Fruit fly (Drosophila melanogaster) whole organism, embryonic: ENCODE data around the gene CG6048.

Source experiments
- Bdp1 ChIP-seq: fragments of 200-800 bp; sonication (Bioruptor generic); optimal IDR thresholded peaks from 3 replicates; lab custom pipeline; 2016; ENCODE audit warnings: missing biosample characterization, missing genetic modification characterization
- Blimp-1 ChIP-seq: fragments of 200-800 bp; sonication (Bioruptor generic); optimal IDR thresholded peaks from 3 replicates; lab custom pipeline; 2018; ENCODE audit warnings: missing biosample characterization, missing genetic modification characterization, mild to moderate bottlenecking, moderate library complexity, missing genetic modification reagents
- C15 ChIP-seq: fragments of 200-800 bp; sonication (Bioruptor generic); IDR thresholded peaks from 3 replicates; pipeline ENCODE4 v1.3.6; 2022; ENCODE audit warnings: missing biosample characterization, missing genetic modification characterization
- CG10959 ChIP-seq: fragments of 200-800 bp; sonication (Bioruptor generic); IDR thresholded peaks from 2 replicates; pipeline ENCODE4 v1.3.6; 2022; ENCODE audit warnings: missing biosample characterization, missing genetic modification characterization
- CG12219 ChIP-seq: fragments of 200-800 bp; sonication (Bioruptor generic); optimal IDR thresholded peaks from 3 replicates; lab custom pipeline; 2018; ENCODE audit warnings: missing biosample characterization, mild to moderate bottlenecking, missing genetic modification characterization
- CG12744 ChIP-seq: fragments of 200-800 bp; sonication (Bioruptor generic); optimal IDR thresholded peaks from 2 replicates; lab custom pipeline; 2016; ENCODE audit warnings: missing biosample characterization, missing genetic modification characterization
- CG12769 ChIP-seq: fragments of 200-800 bp; sonication (Bioruptor generic); optimal IDR thresholded peaks from 2 replicates; lab custom pipeline; 2019; ENCODE audit warnings: missing biosample characterization, mild to moderate bottlenecking, missing genetic modification characterization, moderate library complexity
- CG13287 ChIP-seq: fragments of 200-800 bp; sonication (Bioruptor generic); IDR thresholded peaks from 2 replicates; pipeline ENCODE4 v1.3.6; 2022; ENCODE audit warnings: missing biosample characterization, missing genetic modification characterization; ENCODE audit not compliant: partially characterized antibody
- CG13775 ChIP-seq: fragments of 200-800 bp; sonication (Bioruptor generic); optimal IDR thresholded peaks from 3 replicates; lab custom pipeline; 2017; ENCODE audit warnings: missing biosample characterization, mild to moderate bottlenecking, missing genetic modification characterization
- CG14014 ChIP-seq: fragments of 200-800 bp; sonication (Bioruptor generic); IDR thresholded peaks from 2 replicates; pipeline ENCODE4 v1.3.6; 2022; ENCODE audit warnings: missing biosample characterization, missing genetic modification characterization
- CG14441 ChIP-seq: fragments of 200-800 bp; sonication (Bioruptor generic); IDR thresholded peaks from 2 replicates; pipeline ENCODE4 v1.3.6; 2022; ENCODE audit warnings: missing biosample characterization, missing genetic modification characterization
- CG17912 ChIP-seq: fragments of 200-800 bp; sonication (Bioruptor generic); optimal IDR thresholded peaks from 2 replicates; lab custom pipeline; 2018; ENCODE audit warnings: missing biosample characterization, mild to moderate bottlenecking, missing genetic modification characterization
- CG18619 ChIP-seq: fragments of 200-800 bp; sonication (Bioruptor generic); optimal IDR thresholded peaks from 3 replicates; lab custom pipeline; 2017; ENCODE audit warnings: missing biosample characterization, mild to moderate bottlenecking, missing genetic modification characterization
- CG2712 ChIP-seq: fragments of 200-800 bp; optimal IDR thresholded peaks from 3 replicates; lab custom pipeline; 2019; ENCODE audit warnings: missing biosample characterization, mild to moderate bottlenecking, missing genetic modification characterization, moderate library complexity
- CG30403 ChIP-seq: fragments of 200-800 bp; sonication (Bioruptor generic); optimal IDR thresholded peaks from 3 replicates; lab custom pipeline; 2016; ENCODE audit warnings: missing biosample characterization, missing genetic modification characterization
- CG3726 ChIP-seq: fragments of 200-800 bp; sonication (Bioruptor generic); IDR thresholded peaks from 3 replicates; pipeline ENCODE4, ENCODE4 v1.3.6; 2022; ENCODE audit warnings: missing biosample characterization, missing genetic modification characterization
- CG42726 ChIP-seq: fragments of 200-800 bp; sonication (Bioruptor generic); IDR thresholded peaks from 2 replicates; pipeline ENCODE4 v1.3.6; 2022; ENCODE audit warnings: missing biosample characterization, missing genetic modification characterization; ENCODE audit not compliant: partially characterized antibody
- CG4730 ChIP-seq: fragments of 200-800 bp; sonication (Bioruptor generic); IDR thresholded peaks from 2 replicates; pipeline ENCODE4 v1.3.6; 2022; ENCODE audit warnings: missing biosample characterization, missing genetic modification characterization
- CG7839 ChIP-seq: fragments of 200-800 bp; sonication (Bioruptor generic); optimal IDR thresholded peaks from 3 replicates; lab custom pipeline; 2018; ENCODE audit warnings: missing biosample characterization, mild to moderate bottlenecking, missing genetic modification characterization, moderate library complexity
- Chrac-16 ChIP-seq: fragments of 200-800 bp; sonication (Bioruptor generic); optimal IDR thresholded peaks from 3 replicates; lab custom pipeline; 2016; ENCODE audit warnings: missing biosample characterization, missing genetic modification characterization
- Doc3 ChIP-seq: fragments of 200-800 bp; sonication (Bioruptor generic); IDR thresholded peaks from 3 replicates; pipeline ENCODE4 v1.3.6; 2022; ENCODE audit warnings: missing biosample characterization, missing genetic modification characterization; ENCODE audit not compliant: partially characterized antibody
- Dref ChIP-seq: fragments of 200-800 bp; sonication (Bioruptor generic); IDR thresholded peaks from 2 replicates; pipeline ENCODE4 v1.3.6; 2022; ENCODE audit warnings: missing biosample characterization, missing genetic modification characterization
- Fer3 ChIP-seq: fragments of 200-800 bp; sonication (Bioruptor generic); optimal IDR thresholded peaks from 2 replicates; lab custom pipeline; 2018; ENCODE audit warnings: missing biosample characterization, mild to moderate bottlenecking, missing genetic modification characterization, moderate library complexity
- Hr51 ChIP-seq, 2 experiments: fragments of 200-800 bp; sonication (Bioruptor generic); optimal IDR thresholded peaks; 2 replicates in 1 of 2; 3 replicates in 1 of 2; lab custom pipeline; 2016 to 2018; ENCODE audit warnings: missing biosample characterization in 2 of 2, missing genetic modification characterization in 2 of 2, mild to moderate bottlenecking in 1 of 2, moderate library complexity in 1 of 2
- MESR4 ChIP-seq: fragments of 200-800 bp; sonication (Bioruptor generic); optimal IDR thresholded peaks from 2 replicates; lab custom pipeline; 2018; ENCODE audit warnings: missing biosample characterization, mild to moderate bottlenecking, missing genetic modification characterization, moderate library complexity
- Med ChIP-seq: fragments of 200-800 bp; sonication (Bioruptor generic); peaks from one replicate; lab custom pipeline; 2016; ENCODE audit warnings: missing biosample characterization, missing genetic modification characterization, mild to moderate bottlenecking, inconsistent platforms, moderate library complexity
- NK7.1 ChIP-seq: fragments of 200-800 bp; sonication (Bioruptor generic); optimal IDR thresholded peaks from 3 replicates; lab custom pipeline; 2016; ENCODE audit warnings: missing biosample characterization, missing genetic modification characterization
- Nf-YA ChIP-seq: fragments of 200-800 bp; sonication (Bioruptor generic); IDR thresholded peaks from 2 replicates; pipeline ENCODE4 v1.3.6; 2022; ENCODE audit warnings: missing biosample characterization, missing genetic modification characterization
- Opbp ChIP-seq: fragments of 200-800 bp; sonication (Bioruptor generic); IDR thresholded peaks from 3 replicates; pipeline ENCODE4 v1.3.6; 2022; ENCODE audit warnings: missing biosample characterization, missing genetic modification characterization; ENCODE audit not compliant: partially characterized antibody
- Poxn ChIP-seq: fragments of 200-800 bp; sonication (Bioruptor generic); IDR thresholded peaks from 2 replicates; pipeline ENCODE4 v1.3.6; 2022; ENCODE audit warnings: missing biosample characterization, missing genetic modification characterization
- Sin3A ChIP-seq: fragments of >200 bp; optimal IDR thresholded peaks from 2 replicates; lab custom pipeline; 2018
- YL-1 ChIP-seq: fragments of 200-800 bp; sonication (Bioruptor generic); optimal IDR thresholded peaks from 3 replicates; lab custom pipeline; 2017; ENCODE audit warnings: missing biosample characterization, mild to moderate bottlenecking, missing genetic modification characterization
- ash1 ChIP-seq: fragments of 200-800 bp; sonication (Bioruptor generic); optimal IDR thresholded peaks from 2 replicates; lab custom pipeline; 2018; ENCODE audit warnings: missing biosample characterization, mild to moderate bottlenecking, missing genetic modification characterization
- az2 ChIP-seq: fragments of 200-800 bp; sonication (Bioruptor generic); optimal IDR thresholded peaks from 3 replicates; lab custom pipeline; 2016; ENCODE audit warnings: missing biosample characterization, missing genetic modification characterization
- bbx ChIP-seq: fragments of 200-800 bp; sonication (Bioruptor generic); IDR thresholded peaks from 2 replicates; pipeline ENCODE4 v1.3.6; 2022; ENCODE audit warnings: missing biosample characterization, missing genetic modification characterization; ENCODE audit not compliant: partially characterized antibody
- bigmax ChIP-seq: fragments of 200-800 bp; sonication (Bioruptor generic); optimal IDR thresholded peaks from 2 replicates; lab custom pipeline; 2018; ENCODE audit warnings: missing biosample characterization, mild to moderate bottlenecking, missing genetic modification characterization
- crol ChIP-seq: fragments of 200-800 bp; sonication (Bioruptor generic); IDR thresholded peaks from 2 replicates; pipeline ENCODE4 v1.3.6; 2022; ENCODE audit warnings: missing biosample characterization, missing genetic modification characterization
- dimm ChIP-seq: fragments of 200-800 bp; sonication (Bioruptor generic); IDR thresholded peaks from 2 replicates; pipeline ENCODE4 v1.3.6; 2022; ENCODE audit warnings: missing biosample characterization, missing genetic modification characterization
- dmrt11E ChIP-seq: fragments of 200-800 bp; sonication (Bioruptor generic); optimal IDR thresholded peaks from 3 replicates; lab custom pipeline; 2018; ENCODE audit warnings: missing biosample characterization, mild to moderate bottlenecking, missing genetic modification characterization, moderate library complexity
- ham ChIP-seq: fragments of 200-800 bp; sonication (Bioruptor generic); IDR thresholded peaks from 2 replicates; pipeline ENCODE4 v1.3.6; 2022; ENCODE audit warnings: missing biosample characterization, missing genetic modification characterization
- inv ChIP-seq: fragments of 200-800 bp; sonication (Bioruptor generic); IDR thresholded peaks from 2 replicates; pipeline ENCODE4 v1.3.6; 2022; ENCODE audit warnings: missing biosample characterization, missing genetic modification characterization; ENCODE audit not compliant: partially characterized antibody
- p53 ChIP-seq: fragments of 200-800 bp; sonication (Bioruptor generic); optimal IDR thresholded peaks from 2 replicates; lab custom pipeline; 2016; ENCODE audit warnings: missing biosample characterization, missing genetic modification characterization
- peb ChIP-seq: fragments of 200-800 bp; sonication (Bioruptor generic); IDR thresholded peaks from 2 replicates; pipeline ENCODE4 v1.3.6; 2022; ENCODE audit warnings: missing biosample characterization, missing genetic modification characterization
- pros ChIP-seq: fragments of 200-800 bp; sonication (Bioruptor generic); optimal IDR thresholded peaks from 3 replicates; lab custom pipeline; 2019; ENCODE audit warnings: missing biosample characterization, mild to moderate bottlenecking, missing genetic modification characterization, moderate library complexity
- psq ChIP-seq: fragments of 200-800 bp; sonication (Bioruptor generic); optimal IDR thresholded peaks from 2 replicates; lab custom pipeline; 2017; ENCODE audit warnings: missing biosample characterization, missing genetic modification characterization
- pum ChIP-seq: fragments of 200-800 bp; sonication (Bioruptor generic); optimal IDR thresholded peaks from 2 replicates; lab custom pipeline; 2016; ENCODE audit warnings: missing biosample characterization, missing genetic modification characterization
- sens-2 ChIP-seq: fragments of 200-800 bp; sonication (Bioruptor generic); IDR thresholded peaks from 2 replicates; pipeline ENCODE4 v1.3.6; 2022; ENCODE audit warnings: missing biosample characterization, missing genetic modification characterization
- seq ChIP-seq: fragments of 200-800 bp; sonication (Bioruptor generic); IDR thresholded peaks from 2 replicates; pipeline ENCODE4 v1.3.6; 2022; ENCODE audit warnings: missing biosample characterization, missing genetic modification characterization
- sug ChIP-seq: fragments of 200-800 bp; optimal IDR thresholded peaks from 2 replicates; lab custom pipeline; 2019; ENCODE audit warnings: missing biosample characterization, mild to moderate bottlenecking, missing genetic modification characterization, moderate library complexity
- tx ChIP-seq: fragments of 200-800 bp; sonication (Bioruptor generic); optimal IDR thresholded peaks from 2 replicates; lab custom pipeline; 2016; ENCODE audit warnings: missing biosample characterization, missing genetic modification characterization
- zfh1 ChIP-seq: fragments of 200-800 bp; sonication (Bioruptor generic); IDR thresholded peaks from 3 replicates; pipeline ENCODE4 v1.3.6; 2022; ENCODE audit warnings: missing biosample characterization, missing genetic modification characterization

Gene CG6048

DNA sequence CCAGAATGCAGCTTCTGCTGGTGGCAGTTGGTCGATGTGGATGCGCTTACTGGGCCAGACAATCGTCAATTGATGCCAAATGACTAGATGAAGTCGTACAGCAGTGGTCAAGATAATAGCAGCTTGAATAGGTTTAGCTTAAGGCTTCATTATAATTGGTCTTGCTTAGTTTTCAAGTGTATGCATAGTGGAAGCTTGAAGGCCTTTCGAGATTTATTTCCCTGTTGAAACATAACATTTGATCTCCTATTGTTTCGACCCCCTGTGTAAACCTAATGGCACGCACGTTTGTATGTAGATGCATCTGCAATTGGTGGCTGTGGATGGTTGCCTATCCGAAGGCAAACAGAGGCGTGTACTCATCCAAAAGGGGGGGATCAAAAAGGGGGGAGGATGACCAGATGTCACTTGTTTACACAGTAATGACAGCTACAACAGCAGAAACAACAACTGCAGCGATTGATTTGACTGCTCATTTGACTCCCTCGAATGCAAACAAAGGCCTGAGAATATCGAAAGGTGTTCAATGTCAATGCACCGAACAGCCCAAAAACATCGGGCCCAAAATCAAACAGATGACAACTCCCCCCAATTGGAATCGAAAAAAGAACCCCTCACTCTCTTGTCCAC is 15.8 kb downstream of the CG6048 start (continued):
- TF ChIP-seq seq (GFP tag; lab: Robert Waterston, UW) (no peak), Bdp1 (no peak), CG14014 (no peak), NK7.1 (GFP tag; lab: Kevin White, UChicago) (no peak), bbx (GFP tag; lab: Robert Waterston, UW) (no peak), CG13287 (GFP tag; lab: Robert Waterston, UW) (no peak), pros (GFP tag; lab: Kevin White, UChicago) (no peak), Dref (no peak), Nf-YA (no peak), ash1 (GFP tag; lab: Kevin White, UChicago) (no peak), CG3726 (no peak), psq (GFP tag; lab: Kevin White, UChicago) (no peak), sens-2 (GFP tag; lab: Robert Waterston, UW) (peak; percentile 12; the same call in 1 of the 2 replicates), peb (GFP tag; lab: Robert Waterston, UW) (no peak), CG12744 (GFP tag; lab: Kevin White, UChicago) (no peak), CG10959 (GFP tag; lab: Robert Waterston, UW) (no peak), CG2712 (tag; lab: Kevin White, UChicago) (peak; percentile 62), CG4730 (GFP tag; lab: Robert Waterston, UW) (0 out of 2 replicates have a peak, but pooled peaks have one; percentile 31), Poxn (GFP tag; lab: Robert Waterston, UW) (no peak), CG12219 (GFP tag; lab: Kevin White, UChicago) (peak; percentile 14), inv (no peak), MESR4 (GFP tag; lab: Kevin White, UChicago) (no peak), CG17912 (no peak), bigmax (GFP tag; lab: Kevin White, UChicago) (no peak), pum (GFP tag; lab: Kevin White, UChicago) (peak; percentile 30), CG18619 (GFP tag; lab: Kevin White, UChicago) (no peak), Opbp (GFP tag; lab: Robert Waterston, UW) (no peak), C15 (no peak), az2 (GFP tag; lab: Kevin White, UChicago) (peak; percentile 43), p53 (no peak), crol (peak; percentile 47), tx (GFP tag; lab: Kevin White, UChicago) (no peak), Med (GFP tag; lab: Kevin White, UChicago) (peak; percentile 85), Chrac-16 (GFP tag; lab: Kevin White, UChicago) (no peak), dimm (GFP tag; lab: Robert Waterston, UW) (no peak), CG42726 (no peak), zfh1 (peak; percentile 65), Fer3 (tag; lab: Kevin White, UChicago) (no peak), ham (GFP tag; lab: Robert Waterston, UW) (no peak), dmrt11E (tag; lab: Kevin White, UChicago) (peak; percentile 53), CG14441 (GFP tag; lab: Robert Waterston, UW) (peak; percentile 44), CG30403 (GFP tag; lab: Kevin White, UChicago) (peak; percentile 20), sug (tag; lab: Kevin White, UChicago) (no peak), Blimp-1 (GFP tag; lab: Kevin White, UChicago) (peak; percentile 43), CG12769 (tag; lab: Kevin White, UChicago) (no peak), Hr51 (GFP tag; optimal IDR thresholded peaks at IDR 0.05; lab: Kevin White, UChicago) (peak in 1 of 2 experiments; percentile 5), CG13775 (GFP tag; lab: Kevin White, UChicago) (peak; percentile 4), YL-1 (GFP tag; lab: Kevin White, UChicago) (no peak), Sin3A (lab: Kevin White, UChicago) (no peak), CG7839 (peak; percentile 41), Doc3 (GFP tag; lab: Robert Waterston, UW) (no peak)
